Worm (Caenorhabditis elegans) whole organism, young adult: ENCODE data around the gene ncs-6.
"Not testable (repeated sequence)": the region's sequence is repeated elsewhere in the genome, so short reads cannot be mapped to it uniquely, and the experiment has no call there.

ENCODE experiments used
- F57A8.1 ChIP-seq: fragments of 200-800 bp; sonication (Bioruptor generic); optimal IDR thresholded peaks from 2 replicates; lab custom pipeline; 2018; ENCODE audit warnings: mild to moderate bottlenecking, missing genetic modification characterization, moderate library complexity, missing compliant biosample characterization
- T26A5.8 ChIP-seq: sonication (generic microtip); optimal IDR thresholded peaks from 2 replicates; lab custom pipeline; 2016; ENCODE audit warnings: missing genetic modification characterization, missing compliant biosample characterization
- ama-1 ChIP-seq, 3 experiments: fragments of 150-350 bp in 1 of 3; sonication (generic microtip) in 2 of 3; optimal IDR thresholded peaks; 2 replicates each; lab custom pipeline; 2014 to 2018; ENCODE audit warnings: missing biosample characterization in 2 of 3, missing genetic modification characterization in 2 of 3, missing genetic modification reagents in 2 of 3
- dox-1 ChIP-seq: fragments of 200-800 bp; sonication (Bioruptor generic); IDR thresholded peaks from 2 replicates; pipeline ENCODE4 v1.3.6; 2022; ENCODE audit warnings: missing genetic modification reagents, missing genetic modification characterization, missing compliant biosample characterization
- ets-4 ChIP-seq: fragments of 200-800 bp; sonication (Bioruptor generic); optimal IDR thresholded peaks from 2 replicates; lab custom pipeline; 2018; ENCODE audit warnings: mild to moderate bottlenecking, missing genetic modification characterization, missing compliant biosample characterization
- hmg-20 ChIP-seq: fragments of 200-800 bp; sonication (Bioruptor generic); IDR thresholded peaks from 2 replicates; pipeline ENCODE4 v1.3.6; 2022; ENCODE audit warnings: missing genetic modification reagents, missing genetic modification characterization, missing compliant biosample characterization
- lin-54 ChIP-seq: fragments of 200-800 bp; sonication (Bioruptor generic); optimal IDR thresholded peaks from 2 replicates; lab custom pipeline; 2018; ENCODE audit warnings: mild to moderate bottlenecking, missing genetic modification characterization, missing compliant biosample characterization
- madf-10 ChIP-seq: sonication (generic microtip); optimal IDR thresholded peaks from 2 replicates; lab custom pipeline; 2016; ENCODE audit warnings: mild to moderate bottlenecking, missing genetic modification characterization, missing compliant biosample characterization
- madf-3 ChIP-seq: fragments of 200-800 bp; sonication (Bioruptor generic); IDR thresholded peaks from 2 replicates; pipeline ENCODE4 v1.3.6; 2022; ENCODE audit warnings: missing genetic modification reagents, missing genetic modification characterization, missing compliant biosample characterization
- snpc-1.1 ChIP-seq: sonication (generic microtip); optimal IDR thresholded peaks from 2 replicates; lab custom pipeline; 2017; ENCODE audit warnings: missing genetic modification characterization, mild to moderate bottlenecking, missing compliant biosample characterization, antibody characterized with exemption, moderate library complexity, missing genotype, missing genetic modification reagents; ENCODE audit not compliant: insufficient read depth
- somi-1 ChIP-seq: fragments of 200-800 bp; sonication (Bioruptor generic); optimal IDR thresholded peaks from 2 replicates; lab custom pipeline; 2018; ENCODE audit warnings: mild to moderate bottlenecking, missing genetic modification characterization, missing compliant biosample characterization
- unc-130 ChIP-seq: sonication (generic microtip); optimal IDR thresholded peaks from 2 replicates; lab custom pipeline; 2016; ENCODE audit warnings: missing genetic modification reagents, missing genetic modification characterization, missing compliant biosample characterization
- ztf-26 ChIP-seq: sonication (generic microtip); optimal IDR thresholded peaks from 2 replicates; lab custom pipeline; 2017; ENCODE audit warnings: missing genetic modification characterization, missing compliant biosample characterization

- TF ChIP-seq dox-1; ama-1 (optimal IDR thresholded peaks at IDR 0.05; lab: Kevin White, UChicago); ama-1 (GFP tag; optimal IDR thresholded peaks at IDR 0.05; lab: Kevin White, UChicago); unc-130 (GFP tag; lab: Kevin White, UChicago); snpc-1.1 (tag; lab: Kevin White, UChicago); madf-10 (tag; lab: Kevin White, UChicago); hmg-20 (GFP tag; lab: Robert Waterston, UW); madf-3 (GFP tag; lab: Robert Waterston, UW); F57A8.1 (GFP tag; lab: Kevin White, UChicago); ztf-26 (tag; lab: Kevin White, UChicago); lin-54 (GFP tag; lab: Kevin White, UChicago); T26A5.8 (tag; lab: Kevin White, UChicago); ets-4 (GFP tag; lab: Kevin White, UChicago); somi-1 (GFP tag; lab: Kevin White, UChicago): not testable (repeated sequence)
Measured at ce11 chrII:3490797-3491196, 37.5 kb downstream of the ncs-6 start, which contains the start of gene fbxb-112.
